Worm (Caenorhabditis elegans) whole organism, midembryonic: Measurements from ENCODE around the gene vab-7.

Experiments used
- T22C8.4 ChIP-seq: fragments of 200-800 bp; sonication (Bioruptor generic); IDR thresholded peaks from 2 replicates; pipeline ENCODE4 v1.3.6; 2022; ENCODE audit warnings: missing genetic modification characterization, missing compliant biosample characterization
- flt-1 ChIP-seq: fragments of 200-800 bp; sonication (Bioruptor generic); IDR thresholded peaks from 2 replicates; pipeline ENCODE4 v1.3.6; 2022; ENCODE audit warnings: missing genetic modification characterization, missing compliant biosample characterization

- TF ChIP-seq flt-1 (GFP tag; lab: Robert Waterston, UW): no peak
- TF ChIP-seq T22C8.4 (GFP tag; lab: Robert Waterston, UW): no peak
Observed at ce11 chrIII:10911160-10911559, 9.0 kb upstream of the vab-7 start, which contains the start of gene cut-6.
